Fruit fly (Drosophila melanogaster): ENCODE data around the gene CG13893.

dm6 chr3L:608362-608761 is 4.6 kb upstream of the CG13893 start:
- no peak for TF ChIP-seq tj (GFP tag; optimal IDR thresholded peaks at IDR 0.05)
- no peak for TF ChIP-seq cnc (optimal IDR thresholded peaks at IDR 0.05)
- TF ChIP-seq Mnt (GFP tag; optimal IDR thresholded peaks at IDR 0.05): no peak
- TF ChIP-seq kay (GFP tag; ENCODE audit: borderline replicate concordance): no peak
- no peak for TF ChIP-seq pad (GFP tag; optimal IDR thresholded peaks at IDR 0.05)
- no peak for TF ChIP-seq Crg-1 (GFP tag; optimal IDR thresholded peaks at IDR 0.05)
- TF ChIP-seq toe (GFP tag; optimal IDR thresholded peaks at IDR 0.05): no peak

Measured in whole organism, adult.